Worm (Caenorhabditis elegans) whole organism, midembryonic: ENCODE data around the gene lin-42.
"Not testable (repeated sequence)": the region's sequence is repeated elsewhere in the genome, so short reads cannot be mapped to it uniquely, and the experiment has no call there.

ENCODE experiments used
- T22C8.4 ChIP-seq: fragments of 200-800 bp; sonication (Bioruptor generic); IDR thresholded peaks from 2 replicates; pipeline ENCODE4 v1.3.6; 2022; ENCODE audit warnings: missing genetic modification characterization, missing compliant biosample characterization
- cog-1 ChIP-seq: sonication (generic microtip); optimal IDR thresholded peaks from 2 replicates; lab custom pipeline; 2016; ENCODE audit warnings: missing genetic modification characterization, missing compliant biosample characterization
- flt-1 ChIP-seq: fragments of 200-800 bp; sonication (Bioruptor generic); IDR thresholded peaks from 2 replicates; pipeline ENCODE4 v1.3.6; 2022; ENCODE audit warnings: missing genetic modification characterization, missing compliant biosample characterization
- klf-2 ChIP-seq: fragments of 200-800 bp; sonication (Bioruptor generic); conservative IDR thresholded peaks from 2 replicates; pipeline ENCODE4 v1.3.6; 2022; ENCODE audit warnings: missing genetic modification reagents, missing genetic modification characterization, missing compliant biosample characterization
- med-1 ChIP-seq: sonication (generic microtip); optimal IDR thresholded peaks from 2 replicates; lab custom pipeline; 2017; ENCODE audit warnings: missing genetic modification characterization, mild to moderate bottlenecking, missing compliant biosample characterization, antibody characterized with exemption, missing genetic modification reagents; ENCODE audit not compliant: insufficient read depth
- ref-1 ChIP-seq: fragments of 200-800 bp; sonication (Bioruptor generic); conservative IDR thresholded peaks from 2 replicates; pipeline ENCODE4 v1.3.6; 2022; ENCODE audit warnings: missing genetic modification reagents, missing genetic modification characterization, missing compliant biosample characterization
- tab-1 ChIP-seq: fragments of 200-800 bp; sonication (Bioruptor generic); IDR thresholded peaks from 2 replicates; pipeline ENCODE4 v1.3.6; 2022; ENCODE audit warnings: missing genetic modification characterization, missing compliant biosample characterization
- ztf-23 ChIP-seq: fragments of 200-800 bp; sonication (Bioruptor generic); IDR thresholded peaks from 2 replicates; pipeline ENCODE4 v1.3.6; 2022; ENCODE audit warnings: missing genetic modification reagents, missing genetic modification characterization, missing compliant biosample characterization
- ztf-29 ChIP-seq: fragments of 200-800 bp; sonication (Bioruptor generic); IDR thresholded peaks from 2 replicates; pipeline ENCODE4 v1.3.6; 2022; ENCODE audit warnings: missing genetic modification reagents, missing genetic modification characterization, missing compliant biosample characterization

lin-42 gene

ce11 chrII:1278350-1278749 lies 26.2 kb upstream of the lin-42 start, which contains the start of gene srz-63:
srz-63 (plus strand) TSS chrII:1278650.
- not testable (repeated sequence) for TF ChIP-seq flt-1; ref-1 (GFP tag; lab: Robert Waterston, UW); klf-2 (GFP tag; lab: Robert Waterston, UW)

- TF ChIP-seq ref-1 (GFP tag; lab: Robert Waterston, UW) (no peak), tab-1 (GFP tag; lab: Robert Waterston, UW) (no peak), flt-1 (no peak), ztf-23 (GFP tag; lab: Robert Waterston, UW) (no peak), cog-1 (no peak), klf-2 (GFP tag; lab: Robert Waterston, UW) (no peak), med-1 (GFP tag; lab: Kevin White, UChicago) (no peak), T22C8.4 (GFP tag; lab: Robert Waterston, UW) (no peak), ztf-29 (GFP tag; lab: Robert Waterston, UW) (no peak)
Observed at ce11 chrII:1276778-1277177, 24.6 kb upstream of the lin-42 start, which contains the start of gene Y57G7A.11. Y57G7A.11 (minus strand) TSS chrII:1276878.

- TF ChIP-seq klf-2 (GFP tag; lab: Robert Waterston, UW) (no peak), flt-1 (no peak), cog-1 (no peak), ztf-29 (GFP tag; lab: Robert Waterston, UW) (no peak), ztf-23 (GFP tag; lab: Robert Waterston, UW) (no peak), T22C8.4 (GFP tag; lab: Robert Waterston, UW) (no peak), ref-1 (GFP tag; lab: Robert Waterston, UW) (no peak), tab-1 (GFP tag; lab: Robert Waterston, UW) (no peak), med-1 (GFP tag; lab: Kevin White, UChicago) (no peak)
Observed at ce11 chrII:1275439-1275838, 23.3 kb upstream of the lin-42 start, which contains the start of gene Y57G7A.5. Y57G7A.5 (minus strand) TSS chrII:1275539.

- TF ChIP-seq klf-2 (GFP tag; lab: Robert Waterston, UW) = no peak
Observed at ce11 chrII:1271814-1272213, 19.7 kb upstream of the lin-42 start, which contains the start of gene srw-66. srw-66 (minus strand) TSS chrII:1271914.

- TF ChIP-seq med-1 (GFP tag; lab: Kevin White, UChicago) (no peak), flt-1 (no peak), ztf-29 (GFP tag; lab: Robert Waterston, UW) (no peak), klf-2 (GFP tag; lab: Robert Waterston, UW) (no peak), ztf-23 (GFP tag; lab: Robert Waterston, UW) (no peak), tab-1 (GFP tag; lab: Robert Waterston, UW) (no peak), T22C8.4 (GFP tag; lab: Robert Waterston, UW) (no peak), cog-1 (no peak), ref-1 (GFP tag; lab: Robert Waterston, UW) (no peak)
Observed at ce11 chrII:1266790-1267189, 14.6 kb upstream of the lin-42 start, which contains the start of gene oac-30. oac-30 (minus strand) TSS chrII:1266890.

ce11 chrII:1258634-1259033 lies 6.5 kb upstream of the lin-42 start, which contains the start of gene clpr-2:
clpr-2 (plus strand) TSS chrII:1258934.
- TF ChIP-seq flt-1 = no peak
- TF ChIP-seq klf-2 (GFP tag; lab: Robert Waterston, UW) = no peak
- no peak for TF ChIP-seq ref-1 (GFP tag; lab: Robert Waterston, UW)

ce11 chrII:1256742-1257141 lies 4.6 kb upstream of the lin-42 start:
- TF ChIP-seq tab-1 (GFP tag; lab: Robert Waterston, UW) (no peak), cog-1 (no peak), ref-1 (GFP tag; lab: Robert Waterston, UW) (no peak), ztf-29 (GFP tag; lab: Robert Waterston, UW) (no peak), med-1 (GFP tag; lab: Kevin White, UChicago) (no peak)

- no peak for TF ChIP-seq ztf-23 (GFP tag; lab: Robert Waterston, UW)
- TF ChIP-seq ztf-29 (GFP tag; lab: Robert Waterston, UW) = no peak
- no peak for TF ChIP-seq klf-2 (GFP tag; lab: Robert Waterston, UW)
- no peak for TF ChIP-seq T22C8.4 (GFP tag; lab: Robert Waterston, UW)
Observed at ce11 chrII:1255637-1256036, 3.5 kb upstream of the lin-42 start, which contains the start of gene clec-119. clec-119 (plus strand) TSS chrII:1255937.

ce11 chrII:1246855-1247259 lies 5.3 kb downstream of the lin-42 start:
- TF ChIP-seq flt-1 (peak; percentile 76), ztf-23 (GFP tag; lab: Robert Waterston, UW) (no peak), klf-2 (GFP tag; lab: Robert Waterston, UW) (no peak), med-1 (GFP tag; lab: Kevin White, UChicago) (no peak), cog-1 (peak; percentile 92), T22C8.4 (GFP tag; lab: Robert Waterston, UW) (no peak), ztf-29 (GFP tag; lab: Robert Waterston, UW) (peak; percentile 15; the same call in 1 of the 2 replicates)

- TF ChIP-seq klf-2 (GFP tag; lab: Robert Waterston, UW) (no peak), ztf-29 (GFP tag; lab: Robert Waterston, UW) (no peak), ref-1 (GFP tag; lab: Robert Waterston, UW) (no peak), flt-1 (no peak), tab-1 (GFP tag; lab: Robert Waterston, UW) (no peak), med-1 (GFP tag; lab: Kevin White, UChicago) (no peak), ztf-23 (GFP tag; lab: Robert Waterston, UW) (no peak), cog-1 (no peak), T22C8.4 (GFP tag; lab: Robert Waterston, UW) (no peak)
Observed at ce11 chrII:1245783-1246182, 6.4 kb downstream of the lin-42 start.
